Fruit fly (Drosophila melanogaster) whole organism, prepupa: ENCODE measurements around the gene dlt.

ENCODE experiments used
- Blimp-1 ChIP-seq: fragments of 200-800 bp; sonication (Bioruptor generic); optimal IDR thresholded peaks from 3 replicates; lab custom pipeline; 2017; ENCODE audit warnings: missing biosample characterization, missing genetic modification characterization, mild to moderate bottlenecking, moderate library complexity, missing genetic modification reagents
- CG10631 ChIP-seq: fragments of 200-800 bp; sonication (Bioruptor generic); optimal IDR thresholded peaks from 2 replicates; lab custom pipeline; 2016; ENCODE audit warnings: missing biosample characterization, missing genetic modification characterization
- CG10669 ChIP-seq: fragments of 200-800 bp; sonication (Bioruptor generic); optimal IDR thresholded peaks from 3 replicates; lab custom pipeline; 2018; ENCODE audit warnings: missing biosample characterization, mild to moderate bottlenecking, missing genetic modification characterization, moderate library complexity
- CG11902 ChIP-seq: fragments of 200-800 bp; sonication (Bioruptor generic); optimal IDR thresholded peaks from 3 replicates; lab custom pipeline; 2016; ENCODE audit warnings: missing biosample characterization, missing genetic modification characterization
- CG15336 ChIP-seq: fragments of 200-800 bp; sonication (Bioruptor generic); IDR thresholded peaks from 2 replicates; pipeline ENCODE4 v1.3.6; 2022; ENCODE audit warnings: missing biosample characterization, missing genetic modification characterization
- CG1621 ChIP-seq: fragments of 200-800 bp; sonication (Bioruptor generic); optimal IDR thresholded peaks from 3 replicates; lab custom pipeline; 2018; ENCODE audit warnings: missing biosample characterization, mild to moderate bottlenecking, missing genetic modification characterization
- CG32006 ChIP-seq: fragments of 200-800 bp; sonication (Bioruptor generic); optimal IDR thresholded peaks from 3 replicates; lab custom pipeline; 2017; ENCODE audit warnings: missing biosample characterization, mild to moderate bottlenecking, missing genetic modification characterization
- CG34406 ChIP-seq: fragments of 200-800 bp; sonication (Bioruptor generic); optimal IDR thresholded peaks from 3 replicates; lab custom pipeline; 2016; ENCODE audit warnings: missing biosample characterization, missing genetic modification characterization
- CG3919 ChIP-seq: fragments of 200-800 bp; sonication (Bioruptor generic); optimal IDR thresholded peaks from 3 replicates; lab custom pipeline; 2016; ENCODE audit warnings: missing biosample characterization, missing genetic modification characterization
- CG7368 ChIP-seq: fragments of 200-800 bp; sonication (Bioruptor generic); optimal IDR thresholded peaks from 3 replicates; lab custom pipeline; 2016; ENCODE audit warnings: missing biosample characterization, missing genetic modification characterization
- CG8319 ChIP-seq: fragments of 200-800 bp; sonication (Bioruptor generic); optimal IDR thresholded peaks from 3 replicates; lab custom pipeline; 2016; ENCODE audit warnings: missing biosample characterization, missing genetic modification characterization
- CG9139 ChIP-seq: fragments of 200-800 bp; sonication (Bioruptor generic); optimal IDR thresholded peaks from 3 replicates; lab custom pipeline; 2017; ENCODE audit warnings: missing biosample characterization, mild to moderate bottlenecking, missing genetic modification characterization
- Eip78C ChIP-seq: fragments of 200-800 bp; sonication (Bioruptor generic); peaks from one replicate; lab custom pipeline; 2016; ENCODE audit warnings: missing biosample characterization, missing genetic modification characterization
- Ets21C ChIP-seq: fragments of 200-800 bp; sonication (Bioruptor generic); optimal IDR thresholded peaks from 3 replicates; lab custom pipeline; 2016; ENCODE audit warnings: missing biosample characterization, missing genetic modification characterization
- Hr39 ChIP-seq: fragments of 200-800 bp; sonication (Bioruptor generic); optimal IDR thresholded peaks from 2 replicates; lab custom pipeline; 2016; ENCODE audit warnings: missing biosample characterization, missing genetic modification characterization
- Hr4 ChIP-seq: fragments of 200-800 bp; sonication (Bioruptor generic); optimal IDR thresholded peaks from 3 replicates; lab custom pipeline; 2016; ENCODE audit warnings: missing biosample characterization, missing genetic modification characterization
- Met ChIP-seq: fragments of 200-800 bp; sonication (Bioruptor generic); optimal IDR thresholded peaks from 3 replicates; lab custom pipeline; 2016; ENCODE audit warnings: missing biosample characterization, missing genetic modification characterization
- OdsH ChIP-seq: fragments of 200-800 bp; sonication (Bioruptor generic); optimal IDR thresholded peaks from 3 replicates; lab custom pipeline; 2016; ENCODE audit warnings: missing biosample characterization, missing genetic modification characterization
- Sox14 ChIP-seq: fragments of 200-800 bp; sonication (Bioruptor generic); optimal IDR thresholded peaks from 3 replicates; lab custom pipeline; 2016; ENCODE audit warnings: missing biosample characterization, missing genetic modification characterization
- Sox15 ChIP-seq: fragments of 200-800 bp; sonication (Bioruptor generic); optimal IDR thresholded peaks from 3 replicates; lab custom pipeline; 2016; ENCODE audit warnings: missing biosample characterization, missing genetic modification characterization
- acj6 ChIP-seq: fragments of 200-800 bp; sonication (Bioruptor generic); optimal IDR thresholded peaks from 3 replicates; lab custom pipeline; 2016; ENCODE audit warnings: missing biosample characterization, missing genetic modification characterization
- cyc ChIP-seq: fragments of 200-800 bp; sonication (Bioruptor generic); optimal IDR thresholded peaks from 3 replicates; lab custom pipeline; 2016; ENCODE audit warnings: missing biosample characterization, missing genetic modification characterization
- fd59A ChIP-seq: fragments of 200-800 bp; sonication (Bioruptor generic); optimal IDR thresholded peaks from 2 replicates; lab custom pipeline; 2017; ENCODE audit warnings: missing biosample characterization, mild to moderate bottlenecking, missing genetic modification characterization, missing genetic modification reagents
- fkh ChIP-seq: fragments of 200-800 bp; sonication (Bioruptor generic); optimal IDR thresholded peaks from 3 replicates; lab custom pipeline; 2017; ENCODE audit warnings: missing biosample characterization, mild to moderate bottlenecking, missing genetic modification characterization, moderate library complexity
- net ChIP-seq: fragments of 200-800 bp; sonication (Bioruptor generic); optimal IDR thresholded peaks from 3 replicates; lab custom pipeline; 2016; ENCODE audit warnings: missing biosample characterization, missing genetic modification characterization
- pdm3 ChIP-seq: fragments of 200-800 bp; sonication (Bioruptor generic); optimal IDR thresholded peaks from 3 replicates; lab custom pipeline; 2016; ENCODE audit warnings: missing biosample characterization, missing genetic modification characterization
- spab ChIP-seq: fragments of 200-800 bp; sonication (Bioruptor generic); optimal IDR thresholded peaks from 2 replicates; lab custom pipeline; 2017; ENCODE audit warnings: missing biosample characterization, mild to moderate bottlenecking, missing genetic modification characterization, missing genetic modification reagents
- ss ChIP-seq, 2 experiments: fragments of 200-800 bp; sonication (Bioruptor generic); optimal IDR thresholded peaks; 2 replicates in 1 of 2; 3 replicates in 1 of 2; lab custom pipeline; 2017 to 2018; ENCODE audit warnings: mild to moderate bottlenecking in 2 of 2, missing biosample characterization in 2 of 2, missing genetic modification characterization in 2 of 2, moderate library complexity in 1 of 2
- svp ChIP-seq: fragments of 200-800 bp; sonication (Bioruptor generic); peaks from one replicate; lab custom pipeline; 2016; ENCODE audit warnings: missing biosample characterization, missing genetic modification characterization
- topi ChIP-seq: fragments of 200-800 bp; sonication (Bioruptor generic); optimal IDR thresholded peaks from 3 replicates; lab custom pipeline; 2016; ENCODE audit warnings: missing biosample characterization, missing genetic modification characterization
- vri ChIP-seq: fragments of 200-800 bp; sonication (Bioruptor generic); optimal IDR thresholded peaks from 3 replicates; lab custom pipeline; 2016; ENCODE audit warnings: missing biosample characterization, mild to moderate bottlenecking, missing genetic modification characterization

dlt gene

dm6 chr3L:1746338-1747199 is 48.6 kb downstream of the dlt start, which contains the start of gene CG13921 (continued):
- TF ChIP-seq CG15336 (GFP tag; lab: Robert Waterston, UW) (peak; percentile 100), CG3919 (GFP tag; lab: Kevin White, UChicago) (peak; percentile 100), CG7368 (peak; percentile 100), CG1621 (tag; lab: Kevin White, UChicago) (peak; percentile 100), CG10669 (GFP tag; lab: Kevin White, UChicago) (peak; percentile 100), Met (GFP tag; lab: Kevin White, UChicago) (peak; percentile 99), CG34406 (GFP tag; lab: Kevin White, UChicago) (peak; percentile 99), Sox14 (GFP tag; lab: Kevin White, UChicago) (peak; percentile 99), Hr4 (GFP tag; lab: Kevin White, UChicago) (peak; percentile 99), net (GFP tag; lab: Kevin White, UChicago) (peak; percentile 99), OdsH (GFP tag; lab: Kevin White, UChicago) (peak; percentile 100), cyc (GFP tag; lab: Kevin White, UChicago) (peak; percentile 100), fd59A (GFP tag; lab: Kevin White, UChicago) (peak; percentile 100), Hr39 (GFP tag; lab: Kevin White, UChicago) (peak; percentile 99), topi (GFP tag; lab: Kevin White, UChicago) (peak; percentile 100), pdm3 (peak; percentile 100), Blimp-1 (GFP tag; lab: Kevin White, UChicago) (peak; percentile 97), Ets21C (GFP tag; lab: Kevin White, UChicago) (peak; percentile 99), Sox15 (GFP tag; lab: Kevin White, UChicago) (peak; percentile 99), spab (GFP tag; lab: Kevin White, UChicago) (peak; percentile 100), CG11902 (peak; percentile 99), CG9139 (peak; percentile 99), svp (GFP tag; lab: Kevin White, UChicago) (peak; percentile 100), vri (peak; percentile 99)

- TF ChIP-seq acj6 (GFP tag; lab: Kevin White, UChicago) (no peak), ss (GFP tag; optimal IDR thresholded peaks at IDR 0.05; lab: Kevin White, UChicago) (no peak), CG32006 (GFP tag; lab: Kevin White, UChicago) (no peak), CG10631 (no peak), vri (peak; percentile 34), Eip78C (GFP tag; lab: Kevin White, UChicago) (no peak), Met (GFP tag; lab: Kevin White, UChicago) (no peak)
Observed at dm6 chr3L:1745432-1745831, 49.7 kb downstream of the dlt start.

dm6 chr3L:1742552-1743097 is 52.5 kb downstream of the dlt start:
- TF ChIP-seq svp (GFP tag; lab: Kevin White, UChicago) (peak; percentile 43), fd59A (GFP tag; lab: Kevin White, UChicago) (peak; percentile 11), CG9139 (no peak), CG3919 (GFP tag; lab: Kevin White, UChicago) (no peak), Met (GFP tag; lab: Kevin White, UChicago) (no peak), Eip78C (GFP tag; lab: Kevin White, UChicago) (peak; percentile 45), CG8319 (GFP tag; lab: Kevin White, UChicago) (no peak), fkh (GFP tag; lab: Kevin White, UChicago) (peak; percentile 90), CG7368 (no peak)
